Worm (Caenorhabditis elegans): ENCODE data around the gene F28C1.3.
"Not testable (repeated sequence)": the region's sequence is repeated elsewhere in the genome, so short reads cannot be mapped to it uniquely, and the experiment has no call there.

DNA sequence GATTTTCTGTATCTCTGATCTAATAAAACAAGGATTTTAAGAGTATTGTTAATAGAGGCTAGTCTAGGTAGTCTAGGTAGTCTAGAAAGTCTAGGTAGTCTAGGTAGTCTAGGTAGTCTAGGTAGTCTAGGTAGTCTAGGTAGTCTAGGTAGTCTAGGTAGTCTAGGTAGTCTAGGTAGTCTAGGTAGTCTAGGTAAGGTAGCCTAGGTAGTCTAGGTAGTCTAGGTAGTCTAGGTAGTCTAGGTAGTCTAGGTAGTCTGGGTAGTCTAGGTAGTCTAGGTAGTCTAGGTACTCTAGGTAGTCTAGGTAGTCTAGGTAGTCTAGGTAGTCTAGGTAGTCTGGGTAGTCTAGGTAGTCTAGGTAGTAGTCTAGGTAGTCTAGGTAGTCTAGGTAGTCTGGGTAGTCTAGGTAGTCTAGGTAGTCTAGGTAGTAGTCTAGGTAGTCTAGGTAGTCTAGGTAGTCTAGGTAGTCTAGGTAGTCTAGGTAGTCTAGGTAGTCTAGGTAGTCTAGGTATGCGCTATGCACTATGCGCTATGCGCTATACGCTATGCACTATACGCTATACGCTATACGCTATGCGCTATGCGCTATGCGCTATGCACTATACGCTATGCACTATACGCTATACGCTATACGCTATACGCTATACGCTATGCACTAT lies 41.6 kb downstream of the F28C1.3 start:
- not testable (repeated sequence) for TF ChIP-seq nhr-120 (GFP tag; IDR thresholded peaks at IDR 0.05); efl-1 (GFP tag; optimal IDR thresholded peaks at IDR 0.05); aptf-2 (GFP tag; conservative IDR thresholded peaks at IDR 0.05); F37B4.10 (GFP tag; IDR thresholded peaks at IDR 0.05)
